Worm (Caenorhabditis elegans): Measurements from ENCODE around the gene F59B10.3.

ce11 chrII:10470159-10470558 is 40.2 kb upstream of the F59B10.3 start, which contains the start of gene clec-143:
- no peak for TF ChIP-seq nhr-237 (tag; optimal IDR thresholded peaks at IDR 0.05)
- TF ChIP-seq unc-39 (tag; optimal IDR thresholded peaks at IDR 0.05): no peak
- TF ChIP-seq elt-3 (tag; optimal IDR thresholded peaks at IDR 0.05): no peak
- TF ChIP-seq nhr-76 (tag; optimal IDR thresholded peaks at IDR 0.05): no peak
- TF ChIP-seq zag-1 (tag; optimal IDR thresholded peaks at IDR 0.05): no peak
